Worm (Caenorhabditis elegans) whole organism, early embryonic: ENCODE data around the gene srt-64.

Experiments
- B0310.2 ChIP-seq: sonication (generic microtip); optimal IDR thresholded peaks from 2 replicates; lab custom pipeline; 2016; ENCODE audit warnings: mild to moderate bottlenecking, missing genetic modification characterization, missing compliant biosample characterization
- F13C5.2 ChIP-seq: sonication (generic microtip); optimal IDR thresholded peaks from 2 replicates; lab custom pipeline; 2017; ENCODE audit warnings: mild to moderate bottlenecking, missing genetic modification characterization, inconsistent platforms, missing compliant biosample characterization
- aly-1 ChIP-seq: sonication (generic microtip); optimal IDR thresholded peaks from 2 replicates; lab custom pipeline; 2016; ENCODE audit warnings: missing genetic modification characterization, missing compliant biosample characterization
- ama-1 ChIP-seq: fragments of 150-350 bp; optimal IDR thresholded peaks from 2 replicates; lab custom pipeline; 2014
- ceh-13 ChIP-seq: fragments of 200-800 bp; sonication (Bioruptor generic); optimal IDR thresholded peaks from 2 replicates; lab custom pipeline; 2018; ENCODE audit warnings: mild to moderate bottlenecking, missing genetic modification characterization, missing compliant biosample characterization
- ceh-36 ChIP-seq: sonication (generic microtip); optimal IDR thresholded peaks from 2 replicates; lab custom pipeline; 2016; ENCODE audit warnings: missing genetic modification characterization, inconsistent platforms, missing compliant biosample characterization
- ets-7 ChIP-seq: sonication (generic microtip); optimal IDR thresholded peaks from 2 replicates; lab custom pipeline; 2016; ENCODE audit warnings: missing genotype, missing genetic modification characterization, missing compliant biosample characterization
- flt-1 ChIP-seq: fragments of 200-800 bp; sonication (Bioruptor generic); IDR thresholded peaks from 2 replicates; pipeline ENCODE4 v1.3.6; 2022; ENCODE audit warnings: missing genetic modification characterization, missing compliant biosample characterization
- hmbx-1 ChIP-seq: sonication (generic microtip); optimal IDR thresholded peaks from 2 replicates; lab custom pipeline; 2016; ENCODE audit warnings: mild to moderate bottlenecking, missing genetic modification characterization, missing compliant biosample characterization
- hmg-4 ChIP-seq: fragments of 200-800 bp; sonication (Bioruptor generic); optimal IDR thresholded peaks from 2 replicates; lab custom pipeline; 2018; ENCODE audit warnings: mild to moderate bottlenecking, missing genetic modification characterization, missing compliant biosample characterization
- hnd-1 ChIP-seq: sonication (generic microtip); optimal IDR thresholded peaks from 2 replicates; lab custom pipeline; 2016; ENCODE audit warnings: missing genetic modification characterization, missing compliant biosample characterization
- pes-1 ChIP-seq: fragments of 200-800 bp; sonication (Bioruptor generic); IDR thresholded peaks from 2 replicates; pipeline ENCODE4 v1.3.6; 2022; ENCODE audit warnings: missing genetic modification reagents, missing genetic modification characterization, missing compliant biosample characterization
- scrt-1 ChIP-seq: fragments of 200-800 bp; sonication (Bioruptor generic); IDR thresholded peaks from 2 replicates; pipeline ENCODE4 v1.3.6; 2022; ENCODE audit warnings: missing genetic modification characterization, missing compliant biosample characterization
- sea-1 ChIP-seq: fragments of 200-800 bp; sonication (Bioruptor generic); conservative IDR thresholded peaks from 2 replicates; pipeline ENCODE4 v1.3.6; 2022; ENCODE audit warnings: missing genetic modification characterization, missing compliant biosample characterization
- tbx-11 ChIP-seq: fragments of 200-800 bp; sonication (Bioruptor generic); IDR thresholded peaks from 2 replicates; pipeline ENCODE4 v1.3.6; 2022; ENCODE audit warnings: missing genetic modification characterization, missing compliant biosample characterization
- tbx-37 ChIP-seq: fragments of 200-800 bp; sonication (Bioruptor generic); conservative IDR thresholded peaks from 2 replicates; pipeline ENCODE4 v1.3.6; 2022; ENCODE audit warnings: missing genetic modification reagents, missing genetic modification characterization, missing compliant biosample characterization
- tra-4 ChIP-seq: sonication (generic microtip); optimal IDR thresholded peaks from 2 replicates; lab custom pipeline; 2017; ENCODE audit warnings: missing genetic modification characterization, missing compliant biosample characterization

Gene srt-64

DNA sequence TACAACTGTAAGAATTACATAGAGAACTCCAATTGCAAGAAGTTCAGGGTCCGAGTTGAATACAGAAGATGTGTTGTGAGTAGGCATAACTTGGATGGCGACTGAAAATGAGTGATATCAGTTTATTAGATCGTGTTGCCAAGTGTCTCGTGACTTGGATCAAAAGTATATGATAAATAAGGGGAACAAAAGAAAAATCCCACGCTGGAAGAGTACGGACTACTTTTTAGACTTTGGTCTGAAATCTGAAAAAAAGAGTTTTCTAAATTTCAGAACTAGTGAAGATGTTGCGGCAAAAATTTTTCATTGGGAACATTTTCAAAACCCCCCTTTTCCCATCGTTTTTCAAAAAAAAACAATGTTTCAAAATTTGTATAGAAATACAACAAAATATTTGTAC is at the start of gene srt-64:
srt-64 (minus strand) TSS at position 101 of the 400 bp plus-strand sequence.
- TF ChIP-seq F13C5.2 (tag; lab: Kevin White, UChicago) (no peak), tbx-37 (no peak), tra-4 (tag; lab: Kevin White, UChicago) (no peak), sea-1 (GFP tag; lab: Robert Waterston, UW) (no peak), pes-1 (GFP tag; lab: Robert Waterston, UW) (no peak), flt-1 (GFP tag; lab: Robert Waterston, UW) (no peak), hmg-4 (GFP tag; lab: Kevin White, UChicago) (no peak), B0310.2 (tag; lab: Kevin White, UChicago) (no peak)

DNA sequence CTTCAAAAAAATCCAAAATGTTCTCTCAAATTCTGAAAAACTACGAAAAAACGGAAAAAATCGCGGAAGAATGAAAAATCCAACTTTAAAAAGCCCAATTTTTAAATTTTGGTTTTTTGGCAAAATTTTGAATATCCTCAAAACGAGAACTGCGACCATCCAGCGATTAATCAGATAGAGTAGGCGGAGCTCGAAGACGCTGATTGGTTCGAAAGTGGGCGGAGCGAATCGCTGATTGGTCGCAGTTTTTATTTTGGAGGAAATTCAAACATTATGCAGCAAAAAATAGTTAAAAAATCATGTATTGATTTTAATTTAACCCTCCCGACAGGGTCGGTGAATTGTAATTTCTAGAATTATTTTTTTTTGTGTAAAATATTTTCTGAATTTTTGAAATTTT is 44.2 kb upstream of the srt-64 start:
- no peak for TF ChIP-seq F13C5.2 (tag; lab: Kevin White, UChicago)

DNA sequence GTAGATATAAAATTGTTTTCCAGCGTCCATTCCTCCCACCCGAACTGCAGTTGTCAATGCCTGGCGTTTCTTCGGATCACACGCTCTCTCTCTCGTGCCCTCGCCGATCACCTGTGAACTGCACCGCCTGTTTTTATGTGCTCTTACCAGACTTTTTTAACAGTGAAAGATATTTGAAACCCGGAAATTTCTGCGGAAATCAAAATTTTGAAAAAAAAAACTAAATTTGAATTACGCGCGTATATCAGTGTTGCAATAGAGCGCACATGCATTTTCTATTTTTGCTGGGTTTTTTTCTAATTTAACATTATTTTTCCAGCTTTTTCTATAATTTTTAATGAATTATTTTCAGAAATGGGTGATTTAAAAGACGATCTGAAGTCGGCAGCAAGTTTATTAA is 34.6 kb upstream of the srt-64 start, which contains the start of gene ttc-37:
ttc-37 (plus strand) TSS at position 349 of the 400 bp plus-strand sequence.
- TF ChIP-seq tbx-11 (no peak), hmbx-1 (no peak), scrt-1 (no peak), pes-1 (GFP tag; lab: Robert Waterston, UW) (no peak), hnd-1 (no peak), tbx-37 (no peak), F13C5.2 (tag; lab: Kevin White, UChicago) (no peak), ceh-36 (tag; lab: Kevin White, UChicago) (no peak)

DNA sequence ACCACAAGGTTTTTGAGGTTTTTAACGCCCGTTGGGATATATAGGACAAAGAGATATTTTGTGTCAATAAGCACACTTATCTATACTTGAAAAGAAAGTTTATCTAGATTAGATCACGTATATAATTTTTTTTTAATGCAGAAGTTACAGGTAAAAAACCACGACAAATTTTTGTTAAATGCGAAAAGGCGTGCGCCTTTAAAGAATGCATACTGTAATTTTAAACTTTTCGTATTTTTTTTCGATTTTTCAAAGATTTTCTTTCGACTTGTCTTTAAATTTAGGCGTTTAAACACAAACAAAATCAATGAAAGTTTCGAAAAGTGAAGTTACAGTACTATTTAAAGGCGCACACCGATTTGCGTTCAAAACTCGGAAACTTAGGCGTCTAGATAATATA is 34.2 kb upstream of the srt-64 start:
- no peak for TF ChIP-seq sea-1 (GFP tag; lab: Robert Waterston, UW)
- no peak for TF ChIP-seq ama-1 (lab: Kevin White, UChicago)
- no peak for TF ChIP-seq aly-1
- no peak for TF ChIP-seq flt-1 (GFP tag; lab: Robert Waterston, UW)
- TF ChIP-seq tbx-37 = no peak
- no peak for TF ChIP-seq pes-1 (GFP tag; lab: Robert Waterston, UW)
- no peak for TF ChIP-seq F13C5.2 (tag; lab: Kevin White, UChicago)
- TF ChIP-seq tra-4 (tag; lab: Kevin White, UChicago) = no peak
- no peak for TF ChIP-seq ets-7
- no peak for TF ChIP-seq scrt-1
- TF ChIP-seq hmbx-1 = no peak
- no peak for TF ChIP-seq ceh-36 (tag; lab: Kevin White, UChicago)
- no peak for TF ChIP-seq B0310.2 (tag; lab: Kevin White, UChicago)
- no peak for TF ChIP-seq ceh-13 (GFP tag; lab: Kevin White, UChicago)
- no peak for TF ChIP-seq tbx-11
- TF ChIP-seq hmg-4 (GFP tag; lab: Kevin White, UChicago) = no peak
- TF ChIP-seq hnd-1 = no peak

DNA sequence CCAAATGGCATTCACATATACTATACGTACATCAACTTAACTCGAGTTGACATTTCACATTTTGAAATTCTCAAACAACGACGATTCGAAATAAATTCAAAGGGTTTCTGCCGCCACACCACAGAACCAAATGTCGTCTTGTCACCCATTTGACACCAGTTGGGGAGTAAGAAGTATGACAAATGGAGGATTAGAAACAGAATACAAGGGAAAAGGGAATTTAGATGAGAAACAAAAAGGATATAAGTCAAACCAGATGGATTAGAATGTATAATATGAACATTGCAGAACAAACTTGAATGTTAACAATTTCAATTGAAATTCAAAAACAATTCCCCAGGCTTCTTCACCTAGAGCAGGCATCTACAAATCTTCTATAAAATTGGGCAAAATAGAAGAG is 32.2 kb upstream of the srt-64 start:
- TF ChIP-seq hmg-4 (GFP tag; lab: Kevin White, UChicago) (no peak), F13C5.2 (tag; lab: Kevin White, UChicago) (no peak), sea-1 (GFP tag; lab: Robert Waterston, UW) (no peak), ets-7 (no peak), tra-4 (tag; lab: Kevin White, UChicago) (no peak), hnd-1 (no peak), hmbx-1 (no peak), tbx-11 (no peak), ceh-13 (GFP tag; lab: Kevin White, UChicago) (no peak), ama-1 (lab: Kevin White, UChicago) (no peak), ceh-36 (tag; lab: Kevin White, UChicago) (no peak), tbx-37 (no peak), B0310.2 (tag; lab: Kevin White, UChicago) (no peak), pes-1 (GFP tag; lab: Robert Waterston, UW) (no peak), flt-1 (GFP tag; lab: Robert Waterston, UW) (no peak), scrt-1 (no peak)

DNA sequence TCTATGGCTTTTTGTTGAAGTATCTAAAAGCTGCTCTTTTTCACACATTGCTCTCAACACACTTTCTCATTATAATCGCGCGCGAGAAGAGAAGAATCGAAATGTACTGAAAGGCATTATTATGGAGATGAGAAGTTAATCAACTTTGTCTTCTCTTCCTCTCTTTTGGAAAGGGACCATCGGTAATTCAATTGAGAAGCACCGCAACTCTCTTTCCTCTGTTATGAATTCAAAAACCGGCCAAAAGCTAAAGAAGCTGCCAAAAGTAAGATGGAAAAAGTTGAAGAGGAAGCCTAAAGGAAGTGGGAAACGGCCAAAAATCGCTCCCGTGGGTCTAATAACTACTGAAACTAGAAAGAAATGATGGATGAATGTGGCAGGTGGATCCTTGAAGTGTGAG is 30.7 kb upstream of the srt-64 start:
- TF ChIP-seq hnd-1 (no peak), flt-1 (GFP tag; lab: Robert Waterston, UW) (no peak), ceh-36 (tag; lab: Kevin White, UChicago) (no peak), hmbx-1 (no peak), ets-7 (no peak), ama-1 (lab: Kevin White, UChicago) (no peak), F13C5.2 (tag; lab: Kevin White, UChicago) (no peak), aly-1 (no peak), sea-1 (GFP tag; lab: Robert Waterston, UW) (no peak), tbx-37 (no peak), scrt-1 (no peak), B0310.2 (tag; lab: Kevin White, UChicago) (no peak), hmg-4 (GFP tag; lab: Kevin White, UChicago) (no peak), tbx-11 (no peak), ceh-13 (GFP tag; lab: Kevin White, UChicago) (no peak), pes-1 (GFP tag; lab: Robert Waterston, UW) (no peak), tra-4 (tag; lab: Kevin White, UChicago) (no peak)

DNA sequence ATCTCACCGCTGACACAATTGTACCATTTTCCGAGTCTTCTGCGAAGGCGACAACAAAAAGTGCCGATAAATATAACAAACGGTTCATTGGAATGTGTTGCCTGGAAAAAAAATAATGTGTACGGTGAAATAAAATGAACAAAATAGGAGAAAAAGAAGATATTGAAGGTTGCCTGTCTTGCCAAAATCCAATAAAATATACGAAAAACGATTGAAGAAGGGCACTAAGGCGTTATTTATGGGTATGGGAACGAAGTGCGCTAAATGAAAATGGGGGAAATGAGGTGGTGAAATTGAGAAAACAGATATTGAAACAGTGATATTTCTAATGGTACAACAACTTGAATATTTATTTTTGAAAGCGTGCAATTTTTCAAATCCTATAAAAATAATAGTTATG is 28.8 kb upstream of the srt-64 start, which contains the start of gene Y47A7.2:
Y47A7.2 (minus strand) TSS at position 101 of the 400 bp plus-strand sequence.
- no peak for TF ChIP-seq pes-1 (GFP tag; lab: Robert Waterston, UW)
- TF ChIP-seq aly-1 = no peak
- TF ChIP-seq hmbx-1 = no peak
- TF ChIP-seq ets-7 = no peak
- TF ChIP-seq tra-4 (tag; lab: Kevin White, UChicago) = no peak
- no peak for TF ChIP-seq ceh-13 (GFP tag; lab: Kevin White, UChicago)
- no peak for TF ChIP-seq B0310.2 (tag; lab: Kevin White, UChicago)
- TF ChIP-seq scrt-1 = no peak
- TF ChIP-seq ceh-36 (tag; lab: Kevin White, UChicago) = no peak
- TF ChIP-seq hmg-4 (GFP tag; lab: Kevin White, UChicago) = no peak
- TF ChIP-seq hnd-1 = no peak
- TF ChIP-seq tbx-37 = no peak
- TF ChIP-seq flt-1 (GFP tag; lab: Robert Waterston, UW) = no peak

DNA sequence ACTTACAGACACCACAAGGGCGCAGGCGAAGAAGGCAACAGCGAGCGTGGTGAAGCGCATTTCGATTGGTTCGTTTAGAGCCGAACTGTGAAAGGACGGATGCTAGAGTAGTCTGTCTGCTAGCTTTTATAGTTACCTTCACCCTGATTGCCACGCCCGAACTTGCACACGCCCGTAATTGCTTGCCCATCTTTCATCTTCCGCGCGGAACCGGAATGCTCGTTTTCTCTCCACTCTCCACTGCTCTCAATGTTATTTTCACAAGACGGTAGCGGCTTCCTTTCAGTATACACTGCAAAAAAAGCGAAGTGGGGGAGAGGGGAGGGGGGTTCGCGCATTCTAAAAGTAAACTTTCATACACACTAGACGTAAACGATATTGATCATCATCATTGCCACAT is 25.0 kb upstream of the srt-64 start, which contains the start of gene abu-8:
abu-8 (minus strand) TSS at position 101 of the 400 bp plus-strand sequence.
- TF ChIP-seq tbx-37 (no peak), flt-1 (GFP tag; lab: Robert Waterston, UW) (no peak), tra-4 (tag; lab: Kevin White, UChicago) (no peak), pes-1 (GFP tag; lab: Robert Waterston, UW) (no peak), hmbx-1 (no peak), scrt-1 (no peak), F13C5.2 (tag; lab: Kevin White, UChicago) (no peak), ceh-36 (tag; lab: Kevin White, UChicago) (no peak), ceh-13 (GFP tag; lab: Kevin White, UChicago) (no peak), B0310.2 (tag; lab: Kevin White, UChicago) (no peak), aly-1 (no peak), ama-1 (lab: Kevin White, UChicago) (no peak)
